Worm (Caenorhabditis elegans) whole organism, late embryonic: Measurements from ENCODE around the gene arp-6.

ENCODE experiments used
- C08G9.2 ChIP-seq: sonication (generic microtip); optimal IDR thresholded peaks from 2 replicates; lab custom pipeline; 2016; ENCODE audit warnings: mild to moderate bottlenecking, missing genetic modification characterization, moderate library complexity, missing compliant biosample characterization
- F13H6.1 ChIP-seq: sonication (generic microtip); optimal IDR thresholded peaks from 2 replicates; lab custom pipeline; 2016; ENCODE audit warnings: missing genetic modification characterization, missing compliant biosample characterization
- ama-1 ChIP-seq: fragments of 150-350 bp; optimal IDR thresholded peaks from 2 replicates; lab custom pipeline; 2014
- ets-4 ChIP-seq: sonication (generic microtip); optimal IDR thresholded peaks from 2 replicates; lab custom pipeline; 2016; ENCODE audit warnings: missing genetic modification characterization, missing compliant biosample characterization
- eyg-1 ChIP-seq: sonication (generic microtip); optimal IDR thresholded peaks from 2 replicates; lab custom pipeline; 2016; ENCODE audit warnings: missing genotype, missing genetic modification characterization, missing compliant biosample characterization
- fkh-10 ChIP-seq: fragments of 150-350 bp; optimal IDR thresholded peaks from 2 replicates; lab custom pipeline; 2014; ENCODE audit warnings: missing biosample characterization, missing genetic modification reagents, missing genetic modification characterization
- nfya-1 ChIP-seq: sonication (generic microtip); optimal IDR thresholded peaks from 2 replicates; lab custom pipeline; 2017; ENCODE audit warnings: missing genetic modification characterization, mild to moderate bottlenecking, missing compliant biosample characterization, antibody characterized with exemption, moderate library complexity
- nhr-11 ChIP-seq: fragments of 150-350 bp; optimal IDR thresholded peaks from 2 replicates; lab custom pipeline; 2014; ENCODE audit warnings: missing biosample characterization, missing genetic modification characterization
- npax-4 ChIP-seq: sonication (generic microtip); optimal IDR thresholded peaks from 2 replicates; lab custom pipeline; 2016; ENCODE audit warnings: missing genetic modification characterization, missing compliant biosample characterization
- pha-4 ChIP-seq: fragments of 150-350 bp; optimal IDR thresholded peaks from 2 replicates; lab custom pipeline; 2018; ENCODE audit warnings: missing biosample characterization, missing genetic modification reagents, missing genetic modification characterization
- tbx-7 ChIP-seq: sonication (generic microtip); optimal IDR thresholded peaks from 2 replicates; lab custom pipeline; 2016; ENCODE audit warnings: missing genotype, missing genetic modification characterization, missing compliant biosample characterization
- unc-55 ChIP-seq: sonication (generic microtip); optimal IDR thresholded peaks from 2 replicates; lab custom pipeline; 2017; ENCODE audit warnings: missing biosample characterization, missing genetic modification reagents, missing genetic modification characterization
- unc-86 ChIP-seq: sonication (generic microtip); optimal IDR thresholded peaks from 2 replicates; lab custom pipeline; 2016; ENCODE audit warnings: missing genetic modification characterization, missing compliant biosample characterization

- TF ChIP-seq tbx-7 (no peak), unc-55 (GFP tag; lab: Kevin White, UChicago) (no peak), F13H6.1 (tag; lab: Kevin White, UChicago) (no peak), ama-1 (lab: Kevin White, UChicago) (no peak), unc-86 (no peak), nhr-11 (tag; lab: Kevin White, UChicago) (no peak), ets-4 (tag; lab: Kevin White, UChicago) (no peak), eyg-1 (no peak), pha-4 (tag; lab: Kevin White, UChicago) (no peak), C08G9.2 (tag; lab: Kevin White, UChicago) (no peak), nfya-1 (no peak), fkh-10 (GFP tag; lab: Kevin White, UChicago) (no peak), npax-4 (no peak)
These were observed 34.0 kb upstream of the arp-6 start for ce11 chrII:8071012-8071625.
